Worm (Caenorhabditis elegans): ENCODE results near the gene col-143.
A peak's percentile ranks its signal among the peaks of the same experiment; 100 is the strongest.

The col-143 gene

ce11 chrV:6879490-6879889, 44.1 kb downstream of the col-143 start (continued):
- TF ChIP-seq ceh-88 (GFP tag; IDR thresholded peaks at IDR 0.05) (no peak), irx-1 (tag; optimal IDR thresholded peaks at IDR 0.05) (peak; percentile 74), unc-30 (tag; optimal IDR thresholded peaks at IDR 0.05) (no peak), C34B4.2 (tag; optimal IDR thresholded peaks at IDR 0.05) (no peak), sup-37 (GFP tag; optimal IDR thresholded peaks at IDR 0.05) (peak; percentile 20), hlh-17 (GFP tag; optimal IDR thresholded peaks at IDR 0.05; ENCODE audit: borderline replicate concordance) (no peak), egl-13 (tag; optimal IDR thresholded peaks at IDR 0.05) (peak; percentile 73), mep-1 (tag; optimal IDR thresholded peaks at IDR 0.05) (peak; percentile 63), unc-130 (tag; optimal IDR thresholded peaks at IDR 0.05) (no peak), lin-13 (GFP tag; optimal IDR thresholded peaks at IDR 0.05) (peak; percentile 21), efl-1 (optimal IDR thresholded peaks at IDR 0.05) (peak; percentile 54 to 63), efl-1 (GFP tag; optimal IDR thresholded peaks at IDR 0.05 in 1 of 2) (peak; percentile 1 to 93), unc-62 (GFP tag; optimal IDR thresholded peaks at IDR 0.05) (no peak), nhr-12 (tag; optimal IDR thresholded peaks at IDR 0.05) (no peak), nhr-47 (tag; optimal IDR thresholded peaks at IDR 0.05) (peak; percentile 82), F16B12.6 (tag; optimal IDR thresholded peaks at IDR 0.05) (no peak), swsn-7 (tag; optimal IDR thresholded peaks at IDR 0.05) (peak; percentile 80), nhr-85 (tag) (peak; percentile 92), ceh-82 (tag; optimal IDR thresholded peaks at IDR 0.05) (peak; percentile 39 to 75 (median 74)), hpl-2 (GFP tag; optimal IDR thresholded peaks at IDR 0.05) (no peak), aha-1 (tag; optimal IDR thresholded peaks at IDR 0.05) (no peak), C04F5.9 (tag; optimal IDR thresholded peaks at IDR 0.05) (no peak), nhr-77 (tag; optimal IDR thresholded peaks at IDR 0.05) (peak; percentile 70), efl-3 (GFP tag; optimal IDR thresholded peaks at IDR 0.05) (no peak), ceh-90 (tag; optimal IDR thresholded peaks at IDR 0.05) (no peak), elt-2 (tag; optimal IDR thresholded peaks at IDR 0.05) (no peak), ama-1 (optimal IDR thresholded peaks at IDR 0.05) (no peak), elt-3 (tag; optimal IDR thresholded peaks at IDR 0.05) (no peak), ets-5 (GFP tag; IDR thresholded peaks at IDR 0.05) (no peak), snpc-4 (tag; optimal IDR thresholded peaks at IDR 0.05) (peak; percentile 21), lin-15B (tag; optimal IDR thresholded peaks at IDR 0.05) (no peak), aly-2 (tag; optimal IDR thresholded peaks at IDR 0.05) (peak; percentile 63), nhr-28 (tag; optimal IDR thresholded peaks at IDR 0.05) (no peak), ceh-8 (GFP tag; optimal IDR thresholded peaks at IDR 0.05) (peak; percentile 42), sox-4 (tag; optimal IDR thresholded peaks at IDR 0.05) (peak; percentile 61), grh-1 (GFP tag; IDR thresholded peaks at IDR 0.05) (peak; percentile 36; the same call in 1 of the 2 replicates), nhr-90 (tag; optimal IDR thresholded peaks at IDR 0.05; ENCODE audit: poor library complexity) (peak; percentile 56), fkh-4 (tag; optimal IDR thresholded peaks at IDR 0.05; ENCODE audit: borderline replicate concordance) (peak; percentile 7), ztf-4 (tag; optimal IDR thresholded peaks at IDR 0.05) (peak; percentile 63), nhr-20 (tag; optimal IDR thresholded peaks at IDR 0.05) (peak; percentile 77)

- TF ChIP-seq Y116A8C.19 (tag; optimal IDR thresholded peaks at IDR 0.05; ENCODE audit: borderline replicate concordance) (no peak), irx-1 (tag; optimal IDR thresholded peaks at IDR 0.05) (no peak), nhr-84 (tag; optimal IDR thresholded peaks at IDR 0.05) (no peak), ceh-8 (GFP tag; optimal IDR thresholded peaks at IDR 0.05) (peak; percentile 8), sox-4 (tag; optimal IDR thresholded peaks at IDR 0.05) (no peak), dpl-1 (GFP tag; optimal IDR thresholded peaks at IDR 0.05) (no peak), hlh-4 (tag; optimal IDR thresholded peaks at IDR 0.05) (no peak), alr-1 (tag; optimal IDR thresholded peaks at IDR 0.05; ENCODE audit: borderline replicate concordance) (no peak), xbp-1 (tag; optimal IDR thresholded peaks at IDR 0.05) (no peak), rnt-1 (tag; optimal IDR thresholded peaks at IDR 0.05) (peak; percentile 53), nhr-77 (tag; optimal IDR thresholded peaks at IDR 0.05) (no peak), mdl-1 (tag; optimal IDR thresholded peaks at IDR 0.05) (no peak), zag-1 (tag; optimal IDR thresholded peaks at IDR 0.05) (no peak), nhr-28 (tag; optimal IDR thresholded peaks at IDR 0.05) (no peak), unc-86 (tag; optimal IDR thresholded peaks at IDR 0.05) (peak; percentile 11), nhr-12 (tag; optimal IDR thresholded peaks at IDR 0.05) (no peak), lin-15B (tag; optimal IDR thresholded peaks at IDR 0.05) (no peak), elt-3 (tag; optimal IDR thresholded peaks at IDR 0.05) (no peak), ceh-90 (tag; optimal IDR thresholded peaks at IDR 0.05) (no peak), nhr-71 (tag; optimal IDR thresholded peaks at IDR 0.05) (peak; percentile 36), ets-5 (GFP tag; IDR thresholded peaks at IDR 0.05) (no peak), fos-1 (tag; optimal IDR thresholded peaks at IDR 0.05) (no peak), unc-98 (GFP tag; IDR thresholded peaks at IDR 0.05) (no peak), aly-2 (tag; optimal IDR thresholded peaks at IDR 0.05) (no peak), dsc-1 (tag; optimal IDR thresholded peaks at IDR 0.05) (peak; percentile 50)
Measured at ce11 chrV:6880623-6881022, 45.2 kb downstream of the col-143 start.
